Worm (Caenorhabditis elegans) whole organism, late embryonic: Measurements from ENCODE around the gene scvp-1.

Experiments
- C08G9.2 ChIP-seq: sonication (generic microtip); optimal IDR thresholded peaks from 2 replicates; lab custom pipeline; 2016; ENCODE audit warnings: mild to moderate bottlenecking, missing genetic modification characterization, moderate library complexity, missing compliant biosample characterization
- ama-1 ChIP-seq: fragments of 150-350 bp; optimal IDR thresholded peaks from 2 replicates; lab custom pipeline; 2014
- ceh-9 ChIP-seq: sonication (generic microtip); optimal IDR thresholded peaks from 2 replicates; lab custom pipeline; 2016; ENCODE audit warnings: mild to moderate bottlenecking, missing genetic modification characterization, inconsistent platforms, missing compliant biosample characterization
- dmd-4 ChIP-seq: sonication (generic microtip); optimal IDR thresholded peaks from 2 replicates; lab custom pipeline; 2016; ENCODE audit warnings: borderline replicate concordance, missing genetic modification characterization, missing compliant biosample characterization
- dve-1 ChIP-seq: sonication (generic microtip); optimal IDR thresholded peaks from 2 replicates; lab custom pipeline; 2017; ENCODE audit warnings: antibody characterized with exemption, mild to moderate bottlenecking, missing genetic modification characterization, missing compliant biosample characterization
- elt-2 ChIP-seq: sonication (generic microtip); optimal IDR thresholded peaks from 2 replicates; lab custom pipeline; 2016; ENCODE audit warnings: missing genetic modification reagents, missing genetic modification characterization, missing compliant biosample characterization
- fkh-10 ChIP-seq: fragments of 150-350 bp; optimal IDR thresholded peaks from 2 replicates; lab custom pipeline; 2014; ENCODE audit warnings: missing biosample characterization, missing genetic modification reagents, missing genetic modification characterization
- fkh-6 ChIP-seq: sonication (generic microtip); optimal IDR thresholded peaks from 2 replicates; lab custom pipeline; 2016; ENCODE audit warnings: missing genetic modification characterization, missing compliant biosample characterization
- hlh-30 ChIP-seq: sonication (generic microtip); optimal IDR thresholded peaks from 2 replicates; lab custom pipeline; 2017; ENCODE audit warnings: antibody characterized with exemption, missing genetic modification characterization, missing compliant biosample characterization; ENCODE audit not compliant: insufficient read depth
- pag-3 ChIP-seq: sonication (generic microtip); optimal IDR thresholded peaks from 2 replicates; lab custom pipeline; 2016; ENCODE audit warnings: missing compliant biosample characterization, missing genetic modification characterization, borderline replicate concordance
- rnt-1 ChIP-seq: sonication (generic microtip); optimal IDR thresholded peaks from 2 replicates; lab custom pipeline; 2016; ENCODE audit warnings: missing genetic modification characterization, missing compliant biosample characterization

DNA sequence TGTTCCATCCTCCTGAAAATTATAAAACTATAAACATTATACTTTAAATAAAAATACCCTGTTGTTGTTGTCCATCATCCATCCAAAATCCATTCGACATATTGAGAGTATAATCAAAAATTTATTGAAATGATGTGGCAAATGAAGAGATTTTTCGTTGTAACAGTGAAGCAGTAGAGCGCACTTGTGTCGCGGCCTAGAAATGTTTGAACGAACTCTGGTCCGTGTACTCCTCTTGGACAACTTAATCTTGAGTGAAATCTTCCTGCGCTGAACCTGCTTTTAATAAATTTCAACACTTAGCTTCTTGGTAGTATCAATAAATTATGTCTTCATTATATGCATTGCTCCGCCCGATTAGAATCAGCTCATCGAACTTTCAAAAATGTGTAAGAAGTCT, 36.5 kb downstream of the scvp-1 start, which contains the start of the genes F32D8.14 and F32D8.5:
- TF ChIP-seq hlh-30 (tag; lab: Kevin White, UChicago) (no peak), rnt-1 (tag; lab: Kevin White, UChicago) (peak; percentile 45), fkh-10 (GFP tag; lab: Kevin White, UChicago) (no peak), dmd-4 (tag; lab: Kevin White, UChicago) (no peak), C08G9.2 (tag; lab: Kevin White, UChicago) (peak; percentile 89), elt-2 (tag; lab: Kevin White, UChicago) (peak; percentile 47), dve-1 (tag; lab: Kevin White, UChicago) (peak; percentile 40), fkh-6 (tag; lab: Kevin White, UChicago) (peak; percentile 0), ama-1 (no peak), ceh-9 (tag; lab: Kevin White, UChicago) (no peak), pag-3 (no peak)
